Worm (Caenorhabditis elegans): Measurements from ENCODE around the gene catp-2.

DNA sequence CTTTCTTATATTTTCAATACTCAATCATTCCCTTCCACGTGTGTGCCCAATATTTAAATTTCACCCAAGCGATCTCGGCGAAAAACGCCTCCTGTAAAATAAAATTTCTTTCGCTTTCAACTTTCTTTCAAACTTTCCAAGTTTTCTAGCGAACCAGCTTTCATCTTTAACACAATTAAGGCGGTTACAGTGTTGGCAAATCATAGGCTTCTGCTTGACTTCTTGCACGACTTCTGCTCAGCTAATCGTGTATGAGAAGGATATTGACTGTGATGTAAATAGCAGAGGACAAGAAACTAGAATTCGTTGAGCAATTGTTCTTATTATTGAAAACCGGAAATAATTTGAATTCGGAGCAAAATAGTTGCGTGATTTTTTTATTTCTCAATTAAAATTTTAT lies 43.2 kb upstream of the catp-2 start:
- TF ChIP-seq ref-1 (GFP tag; conservative IDR thresholded peaks at IDR 0.05) (no peak), klf-2 (GFP tag; conservative IDR thresholded peaks at IDR 0.05) (no peak), flt-1 (GFP tag; IDR thresholded peaks at IDR 0.05) (no peak), cog-1 (tag; optimal IDR thresholded peaks at IDR 0.05) (no peak), med-1 (GFP tag; optimal IDR thresholded peaks at IDR 0.05; ENCODE audit: insufficient read depth) (no peak), tab-1 (GFP tag; IDR thresholded peaks at IDR 0.05) (no peak), T22C8.4 (GFP tag; IDR thresholded peaks at IDR 0.05) (no peak), ztf-29 (GFP tag; IDR thresholded peaks at IDR 0.05) (no peak), ztf-23 (GFP tag; IDR thresholded peaks at IDR 0.05) (no peak)

Data from whole organism, midembryonic.